Worm (Caenorhabditis elegans): ENCODE measurements around the gene Y41C4A.11.
A peak's percentile ranks its signal among the peaks of the same experiment; 100 is the strongest.

The Y41C4A.11 gene

ce11 chrIII:11738482-11738881 is 18.8 kb downstream of the Y41C4A.11 start:
- TF ChIP-seq F13C5.2 (tag; optimal IDR thresholded peaks at IDR 0.05): no peak
- no peak for TF ChIP-seq flt-1 (GFP tag; IDR thresholded peaks at IDR 0.05)
- no peak for TF ChIP-seq tbx-37 (GFP tag; conservative IDR thresholded peaks at IDR 0.05)
- TF ChIP-seq pes-1 (GFP tag; IDR thresholded peaks at IDR 0.05): no peak
- no peak for TF ChIP-seq B0310.2 (tag; optimal IDR thresholded peaks at IDR 0.05)
- TF ChIP-seq scrt-1 (GFP tag; IDR thresholded peaks at IDR 0.05): no peak
- no peak for TF ChIP-seq hnd-1 (tag; optimal IDR thresholded peaks at IDR 0.05)
- TF ChIP-seq sea-1 (GFP tag; conservative IDR thresholded peaks at IDR 0.05): no peak
- TF ChIP-seq tbx-11 (GFP tag; IDR thresholded peaks at IDR 0.05): no peak
- TF ChIP-seq hmg-4 (GFP tag; optimal IDR thresholded peaks at IDR 0.05): no peak
- TF ChIP-seq aly-1 (tag; optimal IDR thresholded peaks at IDR 0.05): no peak
- TF ChIP-seq ceh-36 (tag; optimal IDR thresholded peaks at IDR 0.05): no peak
- no peak for TF ChIP-seq ets-7 (tag; optimal IDR thresholded peaks at IDR 0.05)
- TF ChIP-seq tra-4 (tag; optimal IDR thresholded peaks at IDR 0.05): no peak
- no peak for TF ChIP-seq ama-1 (optimal IDR thresholded peaks at IDR 0.05)
- TF ChIP-seq hmbx-1 (tag; optimal IDR thresholded peaks at IDR 0.05): no peak
- TF ChIP-seq ceh-13 (GFP tag; optimal IDR thresholded peaks at IDR 0.05): no peak

ce11 chrIII:11740868-11741267 is 21.2 kb downstream of the Y41C4A.11 start:
- TF ChIP-seq scrt-1 (GFP tag; IDR thresholded peaks at IDR 0.05): no peak
- TF ChIP-seq ceh-13 (GFP tag; optimal IDR thresholded peaks at IDR 0.05): no peak
- TF ChIP-seq B0310.2 (tag; optimal IDR thresholded peaks at IDR 0.05): no peak
- TF ChIP-seq tbx-37 (GFP tag; conservative IDR thresholded peaks at IDR 0.05): no peak
- TF ChIP-seq F13C5.2 (tag; optimal IDR thresholded peaks at IDR 0.05): no peak
- TF ChIP-seq tbx-11 (GFP tag; IDR thresholded peaks at IDR 0.05): no peak
- TF ChIP-seq ets-7 (tag; optimal IDR thresholded peaks at IDR 0.05): no peak
- TF ChIP-seq aly-1 (tag; optimal IDR thresholded peaks at IDR 0.05): no peak
- TF ChIP-seq flt-1 (GFP tag; IDR thresholded peaks at IDR 0.05): no peak
- no peak for TF ChIP-seq sea-1 (GFP tag; conservative IDR thresholded peaks at IDR 0.05)
- TF ChIP-seq tra-4 (tag; optimal IDR thresholded peaks at IDR 0.05): no peak
- no peak for TF ChIP-seq ama-1 (optimal IDR thresholded peaks at IDR 0.05)
- TF ChIP-seq hmbx-1 (tag; optimal IDR thresholded peaks at IDR 0.05): no peak
- TF ChIP-seq hnd-1 (tag; optimal IDR thresholded peaks at IDR 0.05): no peak
- no peak for TF ChIP-seq hmg-4 (GFP tag; optimal IDR thresholded peaks at IDR 0.05)
- no peak for TF ChIP-seq ceh-36 (tag; optimal IDR thresholded peaks at IDR 0.05)
- no peak for TF ChIP-seq pes-1 (GFP tag; IDR thresholded peaks at IDR 0.05)

ce11 chrIII:11742191-11742590 is 22.5 kb downstream of the Y41C4A.11 start:
- no peak for TF ChIP-seq flt-1 (GFP tag; IDR thresholded peaks at IDR 0.05)
- TF ChIP-seq ama-1 (optimal IDR thresholded peaks at IDR 0.05): no peak
- TF ChIP-seq tra-4 (tag; optimal IDR thresholded peaks at IDR 0.05): no peak
- no peak for TF ChIP-seq B0310.2 (tag; optimal IDR thresholded peaks at IDR 0.05)
- TF ChIP-seq ets-7 (tag; optimal IDR thresholded peaks at IDR 0.05): no peak
- no peak for TF ChIP-seq hmg-4 (GFP tag; optimal IDR thresholded peaks at IDR 0.05)
- TF ChIP-seq tbx-11 (GFP tag; IDR thresholded peaks at IDR 0.05): no peak
- no peak for TF ChIP-seq sea-1 (GFP tag; conservative IDR thresholded peaks at IDR 0.05)
- no peak for TF ChIP-seq hnd-1 (tag; optimal IDR thresholded peaks at IDR 0.05)
- no peak for TF ChIP-seq ceh-13 (GFP tag; optimal IDR thresholded peaks at IDR 0.05)
- no peak for TF ChIP-seq pes-1 (GFP tag; IDR thresholded peaks at IDR 0.05)
- TF ChIP-seq aly-1 (tag; optimal IDR thresholded peaks at IDR 0.05): no peak
- no peak for TF ChIP-seq tbx-37 (GFP tag; conservative IDR thresholded peaks at IDR 0.05)

- no peak for TF ChIP-seq sea-1 (GFP tag; conservative IDR thresholded peaks at IDR 0.05)
- TF ChIP-seq scrt-1 (GFP tag; IDR thresholded peaks at IDR 0.05): no peak
- TF ChIP-seq tra-4 (tag; optimal IDR thresholded peaks at IDR 0.05): no peak
- no peak for TF ChIP-seq flt-1 (GFP tag; IDR thresholded peaks at IDR 0.05)
- TF ChIP-seq hnd-1 (tag; optimal IDR thresholded peaks at IDR 0.05): peak; percentile 1
- TF ChIP-seq F13C5.2 (tag; optimal IDR thresholded peaks at IDR 0.05): no peak
- peak; percentile 86 for TF ChIP-seq tbx-37 (GFP tag; conservative IDR thresholded peaks at IDR 0.05)
- TF ChIP-seq ets-7 (tag; optimal IDR thresholded peaks at IDR 0.05): no peak
- TF ChIP-seq ama-1 (optimal IDR thresholded peaks at IDR 0.05): no peak
- no peak for TF ChIP-seq tbx-11 (GFP tag; IDR thresholded peaks at IDR 0.05)
- TF ChIP-seq pes-1 (GFP tag; IDR thresholded peaks at IDR 0.05): peak; percentile 59; the same call in 1 of the 2 replicates
- TF ChIP-seq ceh-36 (tag; optimal IDR thresholded peaks at IDR 0.05): no peak
- no peak for TF ChIP-seq hmbx-1 (tag; optimal IDR thresholded peaks at IDR 0.05)
- TF ChIP-seq hmg-4 (GFP tag; optimal IDR thresholded peaks at IDR 0.05): no peak
Observed at ce11 chrIII:11746718-11747117, 27.1 kb downstream of the Y41C4A.11 start, which contains the start of gene mrt-2. mrt-2 (plus strand) TSS chrIII:11746766.

ce11 chrIII:11750232-11750631 is 30.6 kb downstream of the Y41C4A.11 start:
- TF ChIP-seq aly-1 (tag; optimal IDR thresholded peaks at IDR 0.05): no peak
- TF ChIP-seq flt-1 (GFP tag; IDR thresholded peaks at IDR 0.05): no peak
- TF ChIP-seq ceh-36 (tag; optimal IDR thresholded peaks at IDR 0.05): no peak
- no peak for TF ChIP-seq pes-1 (GFP tag; IDR thresholded peaks at IDR 0.05)
- no peak for TF ChIP-seq tra-4 (tag; optimal IDR thresholded peaks at IDR 0.05)
- no peak for TF ChIP-seq sea-1 (GFP tag; conservative IDR thresholded peaks at IDR 0.05)
- no peak for TF ChIP-seq hmg-4 (GFP tag; optimal IDR thresholded peaks at IDR 0.05)

- TF ChIP-seq hmg-4 (GFP tag; optimal IDR thresholded peaks at IDR 0.05): no peak
- TF ChIP-seq ceh-36 (tag; optimal IDR thresholded peaks at IDR 0.05): no peak
- TF ChIP-seq scrt-1 (GFP tag; IDR thresholded peaks at IDR 0.05): no peak
- TF ChIP-seq tra-4 (tag; optimal IDR thresholded peaks at IDR 0.05): no peak
- no peak for TF ChIP-seq flt-1 (GFP tag; IDR thresholded peaks at IDR 0.05)
- no peak for TF ChIP-seq hmbx-1 (tag; optimal IDR thresholded peaks at IDR 0.05)
- TF ChIP-seq tbx-37 (GFP tag; conservative IDR thresholded peaks at IDR 0.05): no peak
- TF ChIP-seq B0310.2 (tag; optimal IDR thresholded peaks at IDR 0.05): no peak
- no peak for TF ChIP-seq pes-1 (GFP tag; IDR thresholded peaks at IDR 0.05)
- TF ChIP-seq tbx-11 (GFP tag; IDR thresholded peaks at IDR 0.05): no peak
- TF ChIP-seq F13C5.2 (tag; optimal IDR thresholded peaks at IDR 0.05): no peak
- no peak for TF ChIP-seq ama-1 (optimal IDR thresholded peaks at IDR 0.05)
- TF ChIP-seq ceh-13 (GFP tag; optimal IDR thresholded peaks at IDR 0.05): no peak
- TF ChIP-seq sea-1 (GFP tag; conservative IDR thresholded peaks at IDR 0.05): no peak
Observed at ce11 chrIII:11750817-11751216, 31.2 kb downstream of the Y41C4A.11 start.

ce11 chrIII:11757892-11758291 is 38.2 kb downstream of the Y41C4A.11 start:
- TF ChIP-seq hnd-1 (tag; optimal IDR thresholded peaks at IDR 0.05) (no peak), ceh-13 (GFP tag; optimal IDR thresholded peaks at IDR 0.05) (no peak), ceh-36 (tag; optimal IDR thresholded peaks at IDR 0.05) (no peak), sea-1 (GFP tag; conservative IDR thresholded peaks at IDR 0.05) (no peak), flt-1 (GFP tag; IDR thresholded peaks at IDR 0.05) (no peak), B0310.2 (tag; optimal IDR thresholded peaks at IDR 0.05) (no peak), aly-1 (tag; optimal IDR thresholded peaks at IDR 0.05) (no peak)

Data from whole organism, early embryonic.